Worm (Caenorhabditis elegans) whole organism, L2 larva: ENCODE results near the gene F32D8.13.

Experiments used
- C34F6.9 ChIP-seq: fragments of 150-350 bp; optimal IDR thresholded peaks from 2 replicates; lab custom pipeline; 2014; ENCODE audit warnings: missing biosample characterization, missing genetic modification characterization
- dmd-4 ChIP-seq: sonication (generic microtip); optimal IDR thresholded peaks from 2 replicates; lab custom pipeline; 2017; ENCODE audit warnings: missing biosample characterization, missing genetic modification characterization
- elt-1 ChIP-seq: fragments of 150-350 bp; optimal IDR thresholded peaks from 2 replicates; lab custom pipeline; 2014; ENCODE audit warnings: missing biosample characterization, missing genetic modification characterization
- lin-13 ChIP-seq: fragments of 150-350 bp; optimal IDR thresholded peaks from 2 replicates; lab custom pipeline; 2014; ENCODE audit warnings: missing biosample characterization, missing genetic modification reagents, missing genetic modification characterization
- lsy-2 ChIP-seq, 2 experiments: fragments of 150-350 bp in 1 of 2; sonication (generic microtip) in 1 of 2; optimal IDR thresholded peaks; 2 replicates each; lab custom pipeline; 2014 to 2017; ENCODE audit warnings: missing biosample characterization in 2 of 2, missing genetic modification characterization in 2 of 2
- mdl-1 ChIP-seq, 2 experiments: fragments of 150-350 bp in 1 of 2; sonication (generic microtip) in 1 of 2; optimal IDR thresholded peaks; 2 replicates each; lab custom pipeline; 2017; ENCODE audit warnings: missing biosample characterization in 2 of 2, missing genetic modification characterization in 2 of 2
- nhr-11 ChIP-seq: fragments of 150-350 bp; optimal IDR thresholded peaks from 2 replicates; lab custom pipeline; 2014; ENCODE audit warnings: missing biosample characterization, missing genetic modification characterization
- nhr-12 ChIP-seq: fragments of 150-350 bp; optimal IDR thresholded peaks from 2 replicates; lab custom pipeline; 2014; ENCODE audit warnings: missing biosample characterization, missing genetic modification characterization
- nhr-25 ChIP-seq: fragments of 150-350 bp; sonication (generic microtip); optimal IDR thresholded peaks from 3 replicates; lab custom pipeline; 2014; ENCODE audit warnings: missing biosample characterization, missing genetic modification characterization

DNA sequence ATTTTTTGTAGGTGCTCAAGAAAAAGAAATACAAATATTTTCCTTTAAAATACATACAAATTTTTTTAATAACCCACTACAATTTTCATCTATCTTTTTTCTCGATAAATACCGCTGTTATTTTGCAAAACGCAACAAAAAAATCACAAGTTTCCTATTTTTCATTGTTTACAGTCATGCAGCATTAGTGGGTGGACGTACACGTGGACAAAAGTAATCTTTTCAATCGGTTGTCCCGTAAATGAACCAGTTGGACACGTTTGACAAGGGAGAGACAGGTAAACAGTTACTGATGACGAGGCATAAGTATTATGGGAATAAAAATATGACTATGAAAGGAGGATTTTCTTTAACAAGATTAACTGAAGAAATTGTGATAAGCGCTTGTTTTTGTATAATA, 23.2 kb downstream of the F32D8.13 start:
- TF ChIP-seq dmd-4 (tag; lab: Kevin White, UChicago), result no peak
- TF ChIP-seq elt-1 (tag; lab: Kevin White, UChicago), result no peak
- TF ChIP-seq nhr-12 (tag; lab: Kevin White, UChicago), result no peak
- TF ChIP-seq nhr-25 (tag; lab: Kevin White, UChicago), result no peak
- no peak for TF ChIP-seq lin-13
- TF ChIP-seq lsy-2 (tag; optimal IDR thresholded peaks at IDR 0.05; lab: Kevin White, UChicago), result no peak
- TF ChIP-seq mdl-1 (tag; optimal IDR thresholded peaks at IDR 0.05; lab: Kevin White, UChicago), result no peak
- TF ChIP-seq nhr-11 (tag; lab: Kevin White, UChicago), result no peak
- TF ChIP-seq C34F6.9, result no peak
